Worm (Caenorhabditis elegans) whole organism, midembryonic: ENCODE data around the gene srx-31.

Experiments used
- T22C8.4 ChIP-seq: fragments of 200-800 bp; sonication (Bioruptor generic); IDR thresholded peaks from 2 replicates; pipeline ENCODE4 v1.3.6; 2022; ENCODE audit warnings: missing genetic modification characterization, missing compliant biosample characterization
- cog-1 ChIP-seq: sonication (generic microtip); optimal IDR thresholded peaks from 2 replicates; lab custom pipeline; 2016; ENCODE audit warnings: missing genetic modification characterization, missing compliant biosample characterization
- klf-2 ChIP-seq: fragments of 200-800 bp; sonication (Bioruptor generic); conservative IDR thresholded peaks from 2 replicates; pipeline ENCODE4 v1.3.6; 2022; ENCODE audit warnings: missing genetic modification reagents, missing genetic modification characterization, missing compliant biosample characterization
- med-1 ChIP-seq: sonication (generic microtip); optimal IDR thresholded peaks from 2 replicates; lab custom pipeline; 2017; ENCODE audit warnings: missing genetic modification characterization, mild to moderate bottlenecking, missing compliant biosample characterization, antibody characterized with exemption, missing genetic modification reagents; ENCODE audit not compliant: insufficient read depth
- ztf-29 ChIP-seq: fragments of 200-800 bp; sonication (Bioruptor generic); IDR thresholded peaks from 2 replicates; pipeline ENCODE4 v1.3.6; 2022; ENCODE audit warnings: missing genetic modification reagents, missing genetic modification characterization, missing compliant biosample characterization

- TF ChIP-seq cog-1 (tag; lab: Kevin White, UChicago) (no peak), T22C8.4 (GFP tag; lab: Robert Waterston, UW) (no peak), ztf-29 (GFP tag; lab: Robert Waterston, UW) (no peak), klf-2 (GFP tag; lab: Robert Waterston, UW) (no peak), med-1 (GFP tag; lab: Kevin White, UChicago) (no peak)
Measured at ce11 chrV:777285-777684, 45.5 kb downstream of the srx-31 start, which contains the start of gene R09E12.9.
